Fruit fly (Drosophila melanogaster): ENCODE measurements around the gene Syt14.
A peak's percentile ranks its signal among the peaks of the same experiment; 100 is the strongest.

Syt14 gene

DNA sequence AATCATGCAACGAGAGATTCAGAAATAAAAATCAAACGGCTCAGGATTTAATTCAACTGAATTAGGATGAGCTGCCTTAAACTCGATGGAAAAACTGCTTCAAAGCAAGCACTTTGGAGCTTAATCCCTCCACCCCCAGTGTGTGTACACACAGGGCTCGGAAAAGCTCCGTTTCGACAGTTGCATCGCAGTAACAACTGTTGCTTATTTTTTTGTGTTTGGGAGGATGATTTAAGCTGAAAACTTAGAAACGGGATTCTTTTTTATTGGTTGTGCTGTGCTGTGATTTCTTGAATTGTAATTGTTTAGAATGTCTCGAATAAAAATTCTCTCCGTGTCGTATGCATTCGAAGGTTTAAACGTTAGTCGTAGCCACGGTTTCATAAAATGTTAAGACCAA lies at the start of gene Syt14:
Syt14 (minus strand) TSS at position 71 of the 400 bp plus-strand sequence.
- TF ChIP-seq fd85E (GFP tag; optimal IDR thresholded peaks at IDR 0.05) (no peak), Lpt (GFP tag; optimal IDR thresholded peaks at IDR 0.05) (no peak), CG16779 (tag; optimal IDR thresholded peaks at IDR 0.05) (no peak)

DNA sequence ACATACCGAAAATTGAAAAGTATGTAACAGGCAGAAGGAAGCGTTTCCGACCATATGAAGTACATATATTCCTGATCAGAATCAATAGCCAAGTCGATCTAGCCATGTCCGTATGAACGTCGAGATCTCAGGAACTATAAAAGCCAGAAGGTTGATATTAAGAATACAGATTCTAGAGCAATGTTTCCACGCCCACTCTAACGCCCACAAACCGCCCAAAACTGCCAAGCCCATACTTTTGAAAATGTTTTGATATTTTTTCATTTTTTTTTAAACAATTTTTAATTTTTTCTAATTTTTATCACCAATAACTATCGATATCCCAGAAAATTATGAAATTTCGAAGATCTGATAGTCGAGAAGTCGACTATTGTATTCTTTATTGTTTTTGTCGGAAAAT lies 43.1 kb upstream of the Syt14 start:
- TF ChIP-seq CG8632 (GFP tag; optimal IDR thresholded peaks at IDR 0.05) (no peak), CG6276 (GFP tag; optimal IDR thresholded peaks at IDR 0.05) (no peak), CG10631 (GFP tag; optimal IDR thresholded peaks at IDR 0.05) (no peak), pdm3 (GFP tag; optimal IDR thresholded peaks at IDR 0.05) (no peak), Gug (GFP tag; IDR thresholded peaks at IDR 0.05) (no peak), Ets96B (tag; optimal IDR thresholded peaks at IDR 0.05) (no peak), salr (GFP tag; optimal IDR thresholded peaks at IDR 0.05) (no peak), Smox (GFP tag; optimal IDR thresholded peaks at IDR 0.05) (no peak), Sox14 (GFP tag; optimal IDR thresholded peaks at IDR 0.05) (no peak), CG9139 (GFP tag; optimal IDR thresholded peaks at IDR 0.05) (no peak), CG16779 (tag; optimal IDR thresholded peaks at IDR 0.05) (no peak), CG11762 (GFP tag; optimal IDR thresholded peaks at IDR 0.05; ENCODE audit: insufficient read depth) (no peak), CG4318 (GFP tag; optimal IDR thresholded peaks at IDR 0.05) (no peak), fkh (GFP tag; optimal IDR thresholded peaks at IDR 0.05) (no peak), CG3032 (tag; optimal IDR thresholded peaks at IDR 0.05) (no peak), Blimp-1 (GFP tag; optimal IDR thresholded peaks at IDR 0.05) (no peak), CG6163 (GFP tag; IDR thresholded peaks at IDR 0.05) (no peak)

DNA sequence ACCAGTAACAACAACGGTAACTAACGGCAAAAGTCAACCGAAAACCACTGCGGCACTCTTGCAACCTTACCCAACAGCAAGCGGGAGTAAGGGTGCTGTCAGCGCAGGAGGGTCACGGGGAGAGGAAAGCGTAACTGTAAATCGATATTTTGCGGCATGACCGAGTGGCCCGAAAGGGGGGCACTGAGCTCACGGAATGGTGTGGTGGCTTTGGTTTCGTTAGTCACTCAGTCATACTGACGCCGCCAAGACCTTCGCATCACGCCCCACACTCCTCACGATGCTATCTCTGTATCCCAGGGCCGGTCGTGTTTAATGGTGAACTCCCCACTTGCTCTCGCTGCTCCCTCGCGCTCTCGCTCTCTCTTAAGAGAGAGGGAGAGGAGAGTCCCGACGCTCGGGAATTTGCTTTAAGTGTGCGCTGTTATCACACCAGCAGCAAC lies 41.8 kb upstream of the Syt14 start:
- TF ChIP-seq Eip93F (GFP tag; optimal IDR thresholded peaks at IDR 0.05): no peak
- peak; percentile 13 for TF ChIP-seq Sox102F (GFP tag; optimal IDR thresholded peaks at IDR 0.05)
- TF ChIP-seq lz (GFP tag; optimal IDR thresholded peaks at IDR 0.05): peak; percentile 11
- 0 out of 2 replicates have a peak, but pooled peaks have one; percentile 10 for TF ChIP-seq Gug (GFP tag; IDR thresholded peaks at IDR 0.05)
- no peak for TF ChIP-seq CG16779 (tag; optimal IDR thresholded peaks at IDR 0.05)
- TF ChIP-seq cyc (GFP tag; optimal IDR thresholded peaks at IDR 0.05): no peak
- TF ChIP-seq fd59A (GFP tag; optimal IDR thresholded peaks at IDR 0.05): no peak
- no peak for TF ChIP-seq CG6792 (GFP tag; optimal IDR thresholded peaks at IDR 0.05)
- TF ChIP-seq Sox14 (GFP tag; optimal IDR thresholded peaks at IDR 0.05): peak; percentile 12
- no peak for TF ChIP-seq fkh (GFP tag; optimal IDR thresholded peaks at IDR 0.05)
- peak; percentile 42 for TF ChIP-seq dsx (GFP tag; optimal IDR thresholded peaks at IDR 0.05; ENCODE audit: poor library complexity, severe bottlenecking)
- no peak for TF ChIP-seq CG34406 (GFP tag; optimal IDR thresholded peaks at IDR 0.05)
- TF ChIP-seq CG11902 (GFP tag; optimal IDR thresholded peaks at IDR 0.05): peak; percentile 24
- no peak for TF ChIP-seq OdsH (GFP tag; optimal IDR thresholded peaks at IDR 0.05)
- TF ChIP-seq Hr4 (GFP tag; optimal IDR thresholded peaks at IDR 0.05): no peak
- TF ChIP-seq CG11762 (GFP tag; optimal IDR thresholded peaks at IDR 0.05; ENCODE audit: insufficient read depth): no peak
- no peak for TF ChIP-seq CG11294 (GFP tag; IDR thresholded peaks at IDR 0.05)
- TF ChIP-seq CG4318 (GFP tag; optimal IDR thresholded peaks at IDR 0.05): no peak
- peak; percentile 5 for TF ChIP-seq CG6276 (GFP tag; optimal IDR thresholded peaks at IDR 0.05)
- peak; percentile 3 for TF ChIP-seq CG7368 (GFP tag; optimal IDR thresholded peaks at IDR 0.05)
- peak; percentile 25 for TF ChIP-seq CG1621 (tag; optimal IDR thresholded peaks at IDR 0.05)
- TF ChIP-seq fd85E (GFP tag; optimal IDR thresholded peaks at IDR 0.05): no peak
- peak; percentile 8 for TF ChIP-seq vri (GFP tag; optimal IDR thresholded peaks at IDR 0.05)
- no peak for TF ChIP-seq achi (GFP tag; optimal IDR thresholded peaks at IDR 0.05)
- TF ChIP-seq CG32006 (GFP tag; optimal IDR thresholded peaks at IDR 0.05): no peak
- TF ChIP-seq CG6163 (GFP tag; IDR thresholded peaks at IDR 0.05): no peak
- peak; percentile 33; the same call in 1 of the 3 replicates for TF ChIP-seq CG8119 (GFP tag; IDR thresholded peaks at IDR 0.05)
- TF ChIP-seq eg (GFP tag; IDR thresholded peaks at IDR 0.05): no peak; the same call in 2 of the 3 replicates
- TF ChIP-seq Eip75B (GFP tag; optimal IDR thresholded peaks at IDR 0.05): peak; percentile 45
- no peak for TF ChIP-seq acj6 (GFP tag; optimal IDR thresholded peaks at IDR 0.05)
- no peak for TF ChIP-seq salr (GFP tag; optimal IDR thresholded peaks at IDR 0.05)
- TF ChIP-seq topi (GFP tag; optimal IDR thresholded peaks at IDR 0.05): peak; percentile 12
- TF ChIP-seq Smox (GFP tag; optimal IDR thresholded peaks at IDR 0.05): no peak
- no peak for TF ChIP-seq CG8632 (GFP tag; optimal IDR thresholded peaks at IDR 0.05)
- no peak for TF ChIP-seq Hr39 (GFP tag; optimal IDR thresholded peaks at IDR 0.05)
- TF ChIP-seq Hr38 (GFP tag; optimal IDR thresholded peaks at IDR 0.05): no peak
- TF ChIP-seq CG3032 (tag; optimal IDR thresholded peaks at IDR 0.05): no peak
- peak; percentile 21 for TF ChIP-seq esn (GFP tag; optimal IDR thresholded peaks at IDR 0.05)
- no peak for TF ChIP-seq spab (GFP tag; optimal IDR thresholded peaks at IDR 0.05)
- no peak for TF ChIP-seq CG15336 (GFP tag; IDR thresholded peaks at IDR 0.05)
